Fruit fly (Drosophila melanogaster): Measurements from ENCODE around the gene Pde1c.
A peak's percentile ranks its signal among the peaks of the same experiment; 100 is the strongest.

Gene Pde1c

dm6 chr2L:11958729-11959128, 30.4 kb upstream of the Pde1c start:
- TF ChIP-seq CG14655 (GFP tag; optimal IDR thresholded peaks at IDR 0.05) (peak; percentile 32), CG4496 (GFP tag; IDR thresholded peaks at IDR 0.05) (no peak), CG8159 (tag; optimal IDR thresholded peaks at IDR 0.05) (peak; percentile 18), CG12605 (GFP tag; IDR thresholded peaks at IDR 0.05) (no peak), gl (tag; optimal IDR thresholded peaks at IDR 0.05) (no peak), Pif1A (GFP tag; optimal IDR thresholded peaks at IDR 0.05) (peak; percentile 10), CG9948 (tag; optimal IDR thresholded peaks at IDR 0.05) (no peak)

dm6 chr2L:11955839-11956238, 27.5 kb upstream of the Pde1c start:
- TF ChIP-seq CG34367 (tag; optimal IDR thresholded peaks at IDR 0.05) (no peak), Pif1B (GFP tag; optimal IDR thresholded peaks at IDR 0.05) (no peak)

DNA sequence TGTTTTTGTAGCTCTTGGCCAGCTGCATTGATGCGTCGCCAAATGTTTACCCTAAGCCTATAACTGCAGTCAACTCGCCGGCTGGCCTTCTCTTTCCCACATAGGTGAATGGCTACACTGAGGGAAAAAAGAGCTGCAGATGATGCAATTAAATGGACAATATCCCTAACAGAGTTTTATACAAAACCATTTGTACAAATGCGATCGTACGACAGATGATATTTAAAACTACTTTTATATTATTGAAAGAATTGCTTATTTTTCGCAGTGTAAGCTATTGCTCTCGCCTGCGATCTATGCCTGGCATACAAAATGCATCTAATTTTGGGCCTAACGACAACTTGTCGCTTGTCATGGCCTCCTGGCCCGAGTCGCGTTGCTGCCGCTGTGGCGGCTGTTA, 21.5 kb upstream of the Pde1c start:
- peak; percentile 95 for TF ChIP-seq CG4496 (GFP tag; IDR thresholded peaks at IDR 0.05)
- TF ChIP-seq gl (tag; optimal IDR thresholded peaks at IDR 0.05), result no peak
- TF ChIP-seq Snoo (tag; optimal IDR thresholded peaks at IDR 0.05), result peak; percentile 36
- peak; percentile 85 for TF ChIP-seq CG14655 (GFP tag; optimal IDR thresholded peaks at IDR 0.05)
- peak; percentile 94 for TF ChIP-seq fd96Ca (GFP tag; IDR thresholded peaks at IDR 0.05)
- TF ChIP-seq D1 (tag; optimal IDR thresholded peaks at IDR 0.05), result no peak
- peak; percentile 94 for TF ChIP-seq CG32121 (GFP tag; IDR thresholded peaks at IDR 0.05)
- peak; percentile 89 for TF ChIP-seq CG12605 (GFP tag; IDR thresholded peaks at IDR 0.05)
- TF ChIP-seq EcR (GFP tag; optimal IDR thresholded peaks at IDR 0.05), result no peak
- TF ChIP-seq CG17806 (tag; optimal IDR thresholded peaks at IDR 0.05), result peak; percentile 44
- TF ChIP-seq Ets98B (GFP tag; IDR thresholded peaks at IDR 0.05), result peak; percentile 94
- TF ChIP-seq CG8159 (tag; optimal IDR thresholded peaks at IDR 0.05), result peak; percentile 34
- peak; percentile 48 for TF ChIP-seq CG13204 (GFP tag; optimal IDR thresholded peaks at IDR 0.05)
- TF ChIP-seq CG10348 (GFP tag; IDR thresholded peaks at IDR 0.05), result peak; percentile 75
- peak; percentile 68 for TF ChIP-seq CG34367 (tag; optimal IDR thresholded peaks at IDR 0.05)
- TF ChIP-seq CG15710 (tag; optimal IDR thresholded peaks at IDR 0.05), result peak; percentile 57
- peak; percentile 89 for TF ChIP-seq rn (GFP tag; IDR thresholded peaks at IDR 0.05)
- TF ChIP-seq CG9948 (tag; optimal IDR thresholded peaks at IDR 0.05), result peak; percentile 67
- peak; percentile 80 for TF ChIP-seq Pif1A (GFP tag; optimal IDR thresholded peaks at IDR 0.05)
- peak; percentile 87 for TF ChIP-seq CG8301 (tag; optimal IDR thresholded peaks at IDR 0.05)
- TF ChIP-seq Pif1B (GFP tag; optimal IDR thresholded peaks at IDR 0.05), result peak; percentile 48

- TF ChIP-seq D1 (tag; optimal IDR thresholded peaks at IDR 0.05) (no peak), CG17806 (tag; optimal IDR thresholded peaks at IDR 0.05) (no peak), Pif1A (GFP tag; optimal IDR thresholded peaks at IDR 0.05) (no peak), Pif1B (GFP tag; optimal IDR thresholded peaks at IDR 0.05) (no peak), gl (tag; optimal IDR thresholded peaks at IDR 0.05) (no peak), CG10348 (GFP tag; IDR thresholded peaks at IDR 0.05) (no peak), Ets98B (GFP tag; IDR thresholded peaks at IDR 0.05) (no peak), fd96Ca (GFP tag; IDR thresholded peaks at IDR 0.05) (no peak), CG8301 (tag; optimal IDR thresholded peaks at IDR 0.05) (no peak), CG32121 (GFP tag; IDR thresholded peaks at IDR 0.05) (no peak), CG14655 (GFP tag; optimal IDR thresholded peaks at IDR 0.05) (no peak), Snoo (tag; optimal IDR thresholded peaks at IDR 0.05) (no peak), CG15710 (tag; optimal IDR thresholded peaks at IDR 0.05) (no peak), CG4496 (GFP tag; IDR thresholded peaks at IDR 0.05) (no peak)
Observed at dm6 chr2L:11948479-11948878, 20.1 kb upstream of the Pde1c start.

DNA sequence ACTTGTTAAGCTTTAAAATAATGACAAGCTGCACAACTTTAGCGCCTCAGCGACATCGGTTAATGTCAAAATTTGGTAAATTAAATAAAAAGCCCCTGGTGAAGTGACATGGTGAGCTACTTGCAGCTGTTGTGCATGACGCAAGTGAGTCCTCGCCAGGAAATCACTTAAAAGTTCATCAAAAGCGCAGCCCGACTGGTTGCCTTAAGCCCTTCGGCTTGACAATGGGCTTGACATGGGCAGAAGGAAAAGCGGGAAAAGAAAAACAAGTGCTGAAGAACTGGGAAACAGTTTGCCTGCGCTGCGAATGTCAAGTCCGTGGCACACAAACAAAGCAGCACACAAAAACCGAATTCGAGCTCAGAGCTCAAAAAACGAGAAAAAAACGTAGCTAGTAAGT, 19.3 kb upstream of the Pde1c start, which contains the start of gene CG16964:
Gene CG16964, plus strand, starts transcription at position 301 of the 400 bp plus-strand sequence.
- no peak for TF ChIP-seq CG8301 (tag; optimal IDR thresholded peaks at IDR 0.05)
- no peak for TF ChIP-seq gl (tag; optimal IDR thresholded peaks at IDR 0.05)
- no peak for TF ChIP-seq CG17806 (tag; optimal IDR thresholded peaks at IDR 0.05)
- TF ChIP-seq Pif1B (GFP tag; optimal IDR thresholded peaks at IDR 0.05), result no peak
- TF ChIP-seq CG10348 (GFP tag; IDR thresholded peaks at IDR 0.05), result no peak
- TF ChIP-seq CG15710 (tag; optimal IDR thresholded peaks at IDR 0.05), result no peak
- no peak for TF ChIP-seq Snoo (tag; optimal IDR thresholded peaks at IDR 0.05)
- TF ChIP-seq EcR (GFP tag; optimal IDR thresholded peaks at IDR 0.05), result no peak
- TF ChIP-seq CG4496 (GFP tag; IDR thresholded peaks at IDR 0.05), result no peak
- no peak for TF ChIP-seq D1 (tag; optimal IDR thresholded peaks at IDR 0.05)
- TF ChIP-seq Pif1A (GFP tag; optimal IDR thresholded peaks at IDR 0.05), result no peak
- TF ChIP-seq CG34367 (tag; optimal IDR thresholded peaks at IDR 0.05), result no peak
- TF ChIP-seq CG32121 (GFP tag; IDR thresholded peaks at IDR 0.05), result no peak
- no peak for TF ChIP-seq CG14655 (GFP tag; optimal IDR thresholded peaks at IDR 0.05)
- no peak for TF ChIP-seq CG12605 (GFP tag; IDR thresholded peaks at IDR 0.05)
- TF ChIP-seq CG13204 (GFP tag; optimal IDR thresholded peaks at IDR 0.05), result no peak
- TF ChIP-seq Ets98B (GFP tag; IDR thresholded peaks at IDR 0.05), result no peak
- no peak for TF ChIP-seq CG8159 (tag; optimal IDR thresholded peaks at IDR 0.05)

dm6 chr2L:11943829-11944228, 15.5 kb upstream of the Pde1c start, which contains the start of gene Crys:
Crys (plus strand) TSS chr2L:11944129.
- no peak for TF ChIP-seq CG8301 (tag; optimal IDR thresholded peaks at IDR 0.05)
- no peak for TF ChIP-seq CG9948 (tag; optimal IDR thresholded peaks at IDR 0.05)
- TF ChIP-seq D1 (tag; optimal IDR thresholded peaks at IDR 0.05), result no peak
- TF ChIP-seq fd96Ca (GFP tag; IDR thresholded peaks at IDR 0.05), result no peak
- no peak for TF ChIP-seq Pif1A (GFP tag; optimal IDR thresholded peaks at IDR 0.05)
- no peak for TF ChIP-seq CG17806 (tag; optimal IDR thresholded peaks at IDR 0.05)
- no peak for TF ChIP-seq EcR (GFP tag; optimal IDR thresholded peaks at IDR 0.05)

DNA sequence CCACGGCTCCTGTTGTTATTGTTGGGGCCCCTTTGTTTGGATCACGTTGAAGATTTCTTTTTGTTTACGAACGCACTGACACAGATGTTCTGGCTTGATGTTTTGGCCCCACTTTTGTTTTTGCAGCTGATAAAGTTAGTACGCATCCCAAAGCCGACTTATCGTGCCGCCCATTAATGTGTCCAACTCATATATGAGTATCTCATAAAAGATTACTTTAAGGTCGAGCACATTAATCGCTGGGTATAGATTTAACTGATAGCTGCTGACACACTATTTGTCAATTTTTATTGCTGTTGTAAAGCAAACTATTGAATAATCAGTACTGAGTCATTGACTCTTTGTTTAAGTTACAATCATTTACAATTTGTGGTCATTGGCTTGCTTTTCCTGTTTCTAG, 14.5 kb upstream of the Pde1c start:
- no peak for TF ChIP-seq CG34367 (tag; optimal IDR thresholded peaks at IDR 0.05)
- TF ChIP-seq CG13204 (GFP tag; optimal IDR thresholded peaks at IDR 0.05), result no peak
- no peak for TF ChIP-seq CG4496 (GFP tag; IDR thresholded peaks at IDR 0.05)
- TF ChIP-seq EcR (GFP tag; optimal IDR thresholded peaks at IDR 0.05), result no peak

Measured in whole organism, pupa.